Fruit fly (Drosophila melanogaster) whole organism, wandering third instar larva: ENCODE measurements around the gene shps.

Experiments used
- Abd-B ChIP-seq: fragments of >200 bp; optimal IDR thresholded peaks from 2 replicates; lab custom pipeline; 2017; ENCODE audit warnings: missing biosample characterization, missing genetic modification characterization
- CG32264 ChIP-seq: fragments of 200-800 bp; sonication (Bioruptor generic); optimal IDR thresholded peaks from 2 replicates; lab custom pipeline; 2016; ENCODE audit warnings: missing biosample characterization, missing genetic modification characterization
- CG9705 ChIP-seq: fragments of 200-800 bp; sonication (Bioruptor generic); optimal IDR thresholded peaks from 2 replicates; lab custom pipeline; 2018; ENCODE audit warnings: missing biosample characterization, mild to moderate bottlenecking, missing genetic modification characterization
- CrebA ChIP-seq: fragments of 200-800 bp; sonication (Bioruptor generic); optimal IDR thresholded peaks from 2 replicates; lab custom pipeline; 2016; ENCODE audit warnings: missing biosample characterization, mild to moderate bottlenecking, missing genetic modification characterization, borderline replicate concordance
- Dfd ChIP-seq: fragments of >200 bp; optimal IDR thresholded peaks from 2 replicates; lab custom pipeline; 2017; ENCODE audit warnings: missing biosample characterization, missing genetic modification characterization
- Dif ChIP-seq: fragments of 200-275, 200-300 bp; sonication (Bioruptor generic); optimal IDR thresholded peaks from 2 replicates; lab custom pipeline; 2018; ENCODE audit warnings: missing biosample characterization, missing genetic modification characterization; ENCODE audit not compliant: partially characterized antibody
- GATAd ChIP-seq: sonication (Bioruptor generic); optimal IDR thresholded peaks from 2 replicates; lab custom pipeline; 2016; ENCODE audit warnings: missing biosample characterization, missing genetic modification characterization
- HLH106 ChIP-seq: fragments of 200-800 bp; optimal IDR thresholded peaks from 3 replicates; lab custom pipeline; 2019; ENCODE audit warnings: missing biosample characterization, mild to moderate bottlenecking, missing genetic modification characterization, moderate library complexity
- Hnf4 ChIP-seq: fragments of 200-800 bp; sonication (Bioruptor generic); optimal IDR thresholded peaks from 2 replicates; lab custom pipeline; 2016; ENCODE audit warnings: missing biosample characterization, mild to moderate bottlenecking, missing genetic modification characterization
- Hr78 ChIP-seq: fragments of >200 bp; optimal IDR thresholded peaks from 2 replicates; lab custom pipeline; 2017; ENCODE audit warnings: missing biosample characterization, missing genetic modification characterization
- Hr83 ChIP-seq: fragments of 200-300 bp; sonication (Bioruptor generic); optimal IDR thresholded peaks from 2 replicates; lab custom pipeline; 2016; ENCODE audit warnings: missing biosample characterization, mild to moderate bottlenecking, missing genetic modification characterization, moderate library complexity; ENCODE audit not compliant: poor library complexity, severe bottlenecking
- Jra ChIP-seq: sonication (Bioruptor generic); optimal IDR thresholded peaks from 2 replicates; lab custom pipeline; 2016; ENCODE audit warnings: missing biosample characterization, missing genetic modification characterization
- Mio ChIP-seq: sonication (Bioruptor generic); optimal IDR thresholded peaks from 2 replicates; lab custom pipeline; 2016; ENCODE audit warnings: missing biosample characterization, missing genetic modification characterization
- Myc ChIP-seq: fragments of >200 bp; optimal IDR thresholded peaks from 2 replicates; lab custom pipeline; 2017
- N ChIP-seq: fragments of >200 bp; optimal IDR thresholded peaks from 2 replicates; lab custom pipeline; 2018; ENCODE audit warnings: missing biosample characterization, missing external identifiers, missing genetic modification characterization
- OdsH ChIP-seq: fragments of 200-800 bp; sonication (Bioruptor generic); optimal IDR thresholded peaks from 2 replicates; lab custom pipeline; 2016; ENCODE audit warnings: missing biosample characterization, mild to moderate bottlenecking, missing genetic modification characterization
- Rel ChIP-seq, 2 experiments: fragments of 200-800 bp; sonication (Bioruptor generic) in 1 of 2; optimal IDR thresholded peaks; 2 replicates in 1 of 2; 3 replicates in 1 of 2; lab custom pipeline; 2016 to 2019; ENCODE audit warnings: mild to moderate bottlenecking in 2 of 2, missing biosample characterization in 2 of 2, missing genetic modification characterization in 2 of 2, moderate library complexity in 1 of 2
- Vsx2 ChIP-seq: fragments of 200-300, 225-300 bp; sonication (Bioruptor generic); optimal IDR thresholded peaks from 2 replicates; lab custom pipeline; 2018; ENCODE audit warnings: missing biosample characterization, missing genetic modification characterization; ENCODE audit not compliant: partially characterized antibody
- br ChIP-seq: fragments of 200-800 bp; sonication (Bioruptor generic); optimal IDR thresholded peaks from 2 replicates; lab custom pipeline; 2016; ENCODE audit warnings: missing biosample characterization, missing genetic modification characterization
- brk ChIP-seq: fragments of 200-800 bp; sonication (Bioruptor generic); optimal IDR thresholded peaks from 2 replicates; lab custom pipeline; 2016; ENCODE audit warnings: missing biosample characterization, mild to moderate bottlenecking, missing genetic modification characterization
- dl ChIP-seq, 2 experiments: fragments of 175-275, 200-275 bp in 1 of 2; fragments of 200-275 bp in 1 of 2; sonication (Bioruptor generic); optimal IDR thresholded peaks; lab custom pipeline; 2018; ENCODE audit warnings: mild to moderate bottlenecking in 2 of 2, missing biosample characterization in 2 of 2, missing genetic modification characterization in 2 of 2, moderate library complexity in 2 of 2; ENCODE audit not compliant: partially characterized antibody in 2 of 2, insufficient read depth in 1 of 2
- dmrt93B ChIP-seq: fragments of 200-800 bp; sonication (Bioruptor generic); optimal IDR thresholded peaks from 2 replicates; lab custom pipeline; 2018; ENCODE audit warnings: missing biosample characterization, mild to moderate bottlenecking, missing genetic modification characterization
- dsf ChIP-seq: sonication (Bioruptor generic); optimal IDR thresholded peaks from 2 replicates; lab custom pipeline; 2016; ENCODE audit warnings: missing biosample characterization, missing genetic modification characterization, borderline replicate concordance
- ey ChIP-seq: fragments of 200-800 bp; sonication (Bioruptor generic); optimal IDR thresholded peaks from 2 replicates; lab custom pipeline; 2016; ENCODE audit warnings: missing biosample characterization, missing genetic modification characterization
- foxo ChIP-seq, 2 experiments: fragments of 200-800 bp; sonication (Bioruptor generic); optimal IDR thresholded peaks; 2 replicates in 1 of 2; 3 replicates in 1 of 2; lab custom pipeline; 2016 to 2017; ENCODE audit warnings: missing biosample characterization in 2 of 2, missing genetic modification characterization in 2 of 2
- fru ChIP-seq: fragments of 200-800 bp; sonication (Bioruptor generic); optimal IDR thresholded peaks from 3 replicates; lab custom pipeline; 2016; ENCODE audit warnings: missing biosample characterization, mild to moderate bottlenecking, missing genetic modification characterization
- h ChIP-seq: fragments of 200-800 bp; sonication (Bioruptor generic); optimal IDR thresholded peaks from 3 replicates; lab custom pipeline; 2016; ENCODE audit warnings: missing biosample characterization, mild to moderate bottlenecking, missing genetic modification characterization
- jim ChIP-seq: fragments of 175-275, 200-325 bp; sonication (Bioruptor generic); optimal IDR thresholded peaks from 2 replicates; lab custom pipeline; 2016; ENCODE audit warnings: missing biosample characterization, mild to moderate bottlenecking, missing genetic modification characterization
- lola ChIP-seq: fragments of >200 bp; optimal IDR thresholded peaks from 2 replicates; lab custom pipeline; 2017; ENCODE audit warnings: missing biosample characterization, missing genetic modification characterization
- pan ChIP-seq: fragments of >200 bp; optimal IDR thresholded peaks from 2 replicates; lab custom pipeline; 2017
- psq ChIP-seq: fragments of 200-800 bp; sonication (Bioruptor generic); optimal IDR thresholded peaks from 3 replicates; lab custom pipeline; 2017; ENCODE audit warnings: missing biosample characterization, mild to moderate bottlenecking, missing genetic modification characterization, moderate library complexity
- rgr ChIP-seq: fragments of 200-800 bp; sonication (Bioruptor generic); optimal IDR thresholded peaks from 3 replicates; lab custom pipeline; 2016; ENCODE audit warnings: missing biosample characterization, mild to moderate bottlenecking, missing genetic modification characterization
- sage ChIP-seq: fragments of 200-800 bp; sonication (Bioruptor generic); optimal IDR thresholded peaks from 2 replicates; lab custom pipeline; 2016; ENCODE audit warnings: missing biosample characterization, mild to moderate bottlenecking, missing genetic modification characterization
- sv ChIP-seq: fragments of 200-800 bp; sonication (Bioruptor generic); optimal IDR thresholded peaks from 3 replicates; lab custom pipeline; 2016; ENCODE audit warnings: missing biosample characterization, missing genetic modification characterization
- tai ChIP-seq: sonication (Bioruptor generic); optimal IDR thresholded peaks from 2 replicates; lab custom pipeline; 2016; ENCODE audit warnings: missing biosample characterization, missing genetic modification characterization
- usp ChIP-seq: fragments of >200 bp; optimal IDR thresholded peaks from 2 replicates; lab custom pipeline; 2017; ENCODE audit warnings: missing biosample characterization, missing genetic modification characterization
- woc ChIP-seq: sonication (Bioruptor generic); optimal IDR thresholded peaks from 2 replicates; lab custom pipeline; 2016; ENCODE audit warnings: missing biosample characterization, mild to moderate bottlenecking, missing genetic modification characterization

shps gene

DNA sequence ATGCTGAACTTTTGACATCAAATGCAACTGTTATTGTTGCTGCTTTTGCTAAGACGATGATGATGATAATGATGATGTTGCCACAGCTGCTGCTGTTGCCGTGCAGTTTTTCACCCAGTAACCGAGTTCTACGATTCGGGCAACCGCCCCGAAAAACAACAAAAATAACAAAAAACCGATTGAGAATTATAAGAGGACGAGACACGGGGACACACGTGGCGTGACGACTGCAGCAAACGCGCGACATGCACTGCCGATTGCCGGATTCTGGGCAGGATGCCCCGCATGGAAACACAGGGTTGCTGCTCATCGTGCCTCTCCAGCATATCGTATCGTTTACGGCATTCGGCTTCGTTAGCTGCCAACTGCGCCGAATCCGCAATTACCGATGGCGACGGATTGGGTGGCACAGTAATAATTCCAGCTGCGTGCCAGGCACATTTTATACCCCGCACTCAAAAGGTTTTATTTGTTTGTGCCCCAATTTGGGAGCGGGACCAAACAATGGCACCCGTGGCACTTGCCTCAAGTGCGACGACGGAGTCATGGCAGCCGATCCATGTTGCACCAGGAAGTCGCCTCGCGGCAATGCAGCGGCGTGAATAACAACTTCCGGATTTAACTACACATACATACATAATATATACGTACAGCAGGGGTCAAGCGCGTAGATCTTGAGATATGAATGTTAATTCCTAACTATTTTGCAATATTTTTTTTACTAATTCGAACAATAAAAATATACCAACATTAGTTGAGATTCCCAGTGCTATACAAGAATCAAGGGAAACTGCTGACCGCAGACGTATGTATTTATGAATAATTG is 15.6 kb upstream of the shps start:
- TF ChIP-seq fru (GFP tag; lab: Kevin White, UChicago) (peak; percentile 26), h (GFP tag; lab: Kevin White, UChicago) (peak; percentile 17), woc (GFP tag; lab: Kevin White, UChicago) (no peak), GATAd (no peak), tai (GFP tag; lab: Kevin White, UChicago) (no peak), HLH106 (no peak), Hr83 (GFP tag; lab: Kevin White, UChicago) (peak; percentile 36), dmrt93B (GFP tag; lab: Kevin White, UChicago) (no peak)

DNA sequence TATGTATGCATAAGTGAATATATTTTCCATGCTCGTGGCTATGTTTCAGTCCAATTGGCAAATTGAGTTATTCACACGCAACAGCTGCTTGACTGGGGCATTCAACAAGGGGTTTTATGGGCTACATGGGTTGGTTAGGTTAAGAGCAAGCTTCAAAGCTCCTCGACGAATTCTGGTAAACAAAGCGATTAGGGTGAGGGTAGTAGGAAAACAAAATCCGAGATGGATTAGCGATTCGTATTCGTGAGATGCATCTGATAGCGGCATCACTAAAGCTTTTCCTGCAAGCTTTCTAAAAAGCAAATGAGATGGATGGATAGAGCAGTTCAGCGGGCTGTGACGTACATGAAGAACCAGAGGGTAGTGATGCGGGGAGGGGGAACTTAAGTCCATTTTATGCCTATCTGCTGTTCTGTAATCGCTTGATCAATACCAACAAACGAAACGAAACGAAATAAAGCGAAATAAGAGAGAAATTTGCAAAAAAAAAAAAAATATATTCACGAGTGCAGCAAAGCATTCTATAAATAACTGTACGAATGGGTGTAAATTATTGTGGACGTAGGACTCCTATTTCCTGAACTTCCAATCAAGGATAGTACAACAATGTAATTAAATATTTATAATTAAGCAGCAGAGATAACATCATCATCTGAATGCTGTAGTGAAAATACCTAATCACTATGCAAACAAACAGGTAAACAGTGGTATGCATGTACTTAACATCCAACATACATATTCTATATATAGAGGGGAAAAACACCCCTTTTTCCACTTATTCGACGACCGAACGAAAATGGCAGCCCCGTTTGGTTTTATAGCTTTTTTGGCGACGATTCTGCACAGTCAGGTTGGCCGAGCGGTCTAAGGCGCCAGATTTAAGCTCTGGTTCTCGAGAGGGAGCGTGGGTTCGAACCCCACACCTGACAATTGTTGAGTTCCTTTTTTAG is 14.7 kb upstream of the shps start:
- no peak for TF ChIP-seq pan (lab: Kevin White, UChicago)
- peak; percentile 13 for TF ChIP-seq brk (GFP tag; lab: Kevin White, UChicago)
- no peak for TF ChIP-seq dmrt93B (GFP tag; lab: Kevin White, UChicago)
- TF ChIP-seq Rel (GFP tag; optimal IDR thresholded peaks at IDR 0.05; lab: Kevin White, UChicago): no peak
- TF ChIP-seq Rel (tag; optimal IDR thresholded peaks at IDR 0.05; lab: Kevin White, UChicago): peak; percentile 95
- peak; percentile 6 for TF ChIP-seq Vsx2 (GFP tag; lab: Kevin White, UChicago)
- peak; percentile 1 for TF ChIP-seq psq (GFP tag; lab: Kevin White, UChicago)
- TF ChIP-seq OdsH (GFP tag; lab: Kevin White, UChicago): peak; percentile 6
- TF ChIP-seq, all 38 proteins: peak for 5

DNA sequence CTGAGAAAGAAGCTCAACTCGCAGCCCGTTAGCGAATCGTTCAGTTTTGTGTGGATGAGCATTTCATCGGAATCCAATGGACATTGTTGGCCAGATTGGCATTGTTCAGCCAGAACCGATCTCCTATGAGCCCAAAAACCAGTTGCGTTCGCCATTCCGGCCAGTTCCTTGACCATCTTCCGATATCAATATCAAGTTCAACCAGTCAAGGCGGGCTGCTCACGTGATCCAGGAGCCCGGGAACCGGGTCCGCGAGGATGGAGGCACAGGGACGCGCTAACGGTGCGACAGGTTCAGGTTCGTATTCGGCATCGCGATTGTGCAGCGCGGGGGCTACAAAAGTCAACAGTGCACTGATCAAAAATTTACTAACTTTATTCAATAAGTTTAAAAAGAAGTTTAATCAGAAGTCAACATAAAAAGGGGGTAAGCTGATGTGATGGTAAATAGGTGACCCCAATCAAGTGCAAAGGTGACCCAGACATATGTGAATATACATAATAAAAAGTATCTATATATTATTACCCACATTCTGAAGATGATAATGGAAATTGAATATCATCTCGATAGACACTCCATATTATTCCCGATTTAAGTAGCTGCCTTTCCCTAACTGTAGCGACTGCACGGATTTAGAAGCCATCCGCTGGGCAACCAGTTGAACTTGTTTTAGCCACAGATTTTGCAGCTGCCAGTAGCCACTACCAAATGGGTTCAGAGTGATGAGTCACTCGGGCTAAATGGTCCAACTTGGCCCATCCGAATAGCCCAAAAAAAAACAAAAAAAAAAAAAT is 12.4 kb upstream of the shps start:
- TF ChIP-seq GATAd (no peak), CG9705 (GFP tag; lab: Kevin White, UChicago) (peak; percentile 82), jim (GFP tag; lab: Kevin White, UChicago) (no peak), OdsH (GFP tag; lab: Kevin White, UChicago) (peak; percentile 87), Myc (lab: Kevin White, UChicago) (no peak), Mio (GFP tag; lab: Kevin White, UChicago) (no peak), dl (GFP tag; optimal IDR thresholded peaks at IDR 0.05; lab: Kevin White, UChicago; ENCODE audit: insufficient read depth in 1 of 2, partially characterized antibody in 2 of 2) (peak in 1 of 2 experiments; percentile 45), tai (GFP tag; lab: Kevin White, UChicago) (no peak), sv (GFP tag; lab: Kevin White, UChicago) (no peak), Hnf4 (peak; percentile 25), foxo (GFP tag; optimal IDR thresholded peaks at IDR 0.05; lab: Kevin White, UChicago) (peak in 1 of 2 experiments; percentile 88), Vsx2 (GFP tag; lab: Kevin White, UChicago) (peak; percentile 91), sage (GFP tag; lab: Kevin White, UChicago) (peak; percentile 43), Hr83 (GFP tag; lab: Kevin White, UChicago) (peak; percentile 30), HLH106 (peak; percentile 92), CG32264 (GFP tag; lab: Kevin White, UChicago) (no peak), dmrt93B (GFP tag; lab: Kevin White, UChicago) (peak; percentile 77), woc (GFP tag; lab: Kevin White, UChicago) (peak; percentile 81), Dfd (GFP tag; lab: Kevin White, UChicago) (no peak), h (GFP tag; lab: Kevin White, UChicago) (peak; percentile 85), Rel (GFP tag; optimal IDR thresholded peaks at IDR 0.05; lab: Kevin White, UChicago) (peak; percentile 24), Rel (tag; optimal IDR thresholded peaks at IDR 0.05; lab: Kevin White, UChicago) (peak; percentile 63), rgr (GFP tag; lab: Kevin White, UChicago) (peak; percentile 74), fru (GFP tag; lab: Kevin White, UChicago) (peak; percentile 83), CrebA (GFP tag; lab: Kevin White, UChicago) (no peak), Dif (peak; percentile 77), usp (no peak), N (GFP tag; lab: Kevin White, UChicago) (no peak), lola (no peak), pan (lab: Kevin White, UChicago) (no peak), dsf (GFP tag; lab: Kevin White, UChicago) (no peak), Jra (GFP tag; lab: Kevin White, UChicago) (peak; percentile 47), ey (GFP tag; lab: Kevin White, UChicago) (peak; percentile 68), br (GFP tag; lab: Kevin White, UChicago) (peak; percentile 80), Hr78 (GFP tag; lab: Kevin White, UChicago) (no peak), brk (GFP tag; lab: Kevin White, UChicago) (peak; percentile 49), Abd-B (GFP tag; lab: Kevin White, UChicago) (no peak)
